Worm (Caenorhabditis elegans): ENCODE data around the gene B0024.4.

ce11 chrV:10285853-10286252, 11.3 kb upstream of the B0024.4 start:
- no peak for TF ChIP-seq klf-2 (GFP tag; conservative IDR thresholded peaks at IDR 0.05)
- TF ChIP-seq ztf-23 (GFP tag; IDR thresholded peaks at IDR 0.05): no peak
- no peak for TF ChIP-seq med-1 (GFP tag; optimal IDR thresholded peaks at IDR 0.05; ENCODE audit: insufficient read depth)
- no peak for TF ChIP-seq ztf-29 (GFP tag; IDR thresholded peaks at IDR 0.05)
- no peak for TF ChIP-seq flt-1 (GFP tag; IDR thresholded peaks at IDR 0.05)
- no peak for TF ChIP-seq ref-1 (GFP tag; conservative IDR thresholded peaks at IDR 0.05)

Data from whole organism, midembryonic.